Worm (Caenorhabditis elegans): ENCODE measurements around the gene clec-229.

ce11 chrV:15388820-15389384 is 47.6 kb upstream of the clec-229 start, which contains the start of gene srh-170:
- no peak for TF ChIP-seq mdl-1 (tag; optimal IDR thresholded peaks at IDR 0.05)
- no peak for TF ChIP-seq mab-9 (GFP tag; IDR thresholded peaks at IDR 0.05)
- no peak for TF ChIP-seq nhr-76 (tag; optimal IDR thresholded peaks at IDR 0.05)
- no peak for TF ChIP-seq unc-98 (GFP tag; IDR thresholded peaks at IDR 0.05)
